Fruit fly (Drosophila melanogaster) whole organism, adult: ENCODE measurements around the gene CG9205.

Experiments
- CG11617 ChIP-seq: fragments of 200-800 bp; sonication (Bioruptor generic); optimal IDR thresholded peaks from 2 replicates; lab custom pipeline; 2017; ENCODE audit warnings: mild to moderate bottlenecking, missing biosample characterization, missing genetic modification reagents, missing genetic modification characterization
- CG12768 ChIP-seq: fragments of 200-800 bp; sonication (Bioruptor generic); optimal IDR thresholded peaks from 2 replicates; lab custom pipeline; 2017; ENCODE audit warnings: missing biosample characterization, missing genetic modification characterization, mild to moderate bottlenecking, moderate library complexity, missing genetic modification reagents
- CG14711 ChIP-seq: fragments of 200-800 bp; sonication (Bioruptor generic); optimal IDR thresholded peaks from 2 replicates; lab custom pipeline; 2018; ENCODE audit warnings: missing biosample characterization, mild to moderate bottlenecking, missing genetic modification characterization, moderate library complexity
- CG33017 ChIP-seq: fragments of 200-800 bp; sonication (Bioruptor generic); optimal IDR thresholded peaks from 2 replicates; lab custom pipeline; 2018; ENCODE audit warnings: missing biosample characterization, mild to moderate bottlenecking, missing genetic modification characterization, moderate library complexity
- CG7045 ChIP-seq: fragments of 200-800 bp; sonication (Bioruptor generic); optimal IDR thresholded peaks from 2 replicates; lab custom pipeline; 2017; ENCODE audit warnings: missing biosample characterization, mild to moderate bottlenecking, missing genetic modification characterization
- Clk ChIP-seq: fragments of 200-800 bp; sonication (Bioruptor generic); optimal IDR thresholded peaks from 2 replicates; lab custom pipeline; 2017; ENCODE audit warnings: missing biosample characterization, missing genetic modification characterization
- bab1 ChIP-seq: fragments of 200-800 bp; sonication (Bioruptor generic); optimal IDR thresholded peaks from 3 replicates; lab custom pipeline; 2019; ENCODE audit warnings: missing biosample characterization, mild to moderate bottlenecking, missing genetic modification characterization, moderate library complexity
- pad ChIP-seq: fragments of 200-800 bp; sonication (Bioruptor generic); optimal IDR thresholded peaks from 3 replicates; lab custom pipeline; 2017; ENCODE audit warnings: missing biosample characterization, missing genetic modification characterization, mild to moderate bottlenecking, moderate library complexity, missing genetic modification reagents
- tj ChIP-seq: fragments of 200-800 bp; sonication (Bioruptor generic); optimal IDR thresholded peaks from 3 replicates; lab custom pipeline; 2017; ENCODE audit warnings: missing biosample characterization, mild to moderate bottlenecking, missing genetic modification characterization, moderate library complexity

dm6 chr3L:999990-1000389 lies 34.5 kb upstream of the CG9205 start:
- no peak for TF ChIP-seq Clk
- no peak for TF ChIP-seq CG11617 (GFP tag; lab: Kevin White, UChicago)
- no peak for TF ChIP-seq CG12768 (GFP tag; lab: Kevin White, UChicago)
- TF ChIP-seq CG33017 = no peak
- TF ChIP-seq bab1 (GFP tag; lab: Kevin White, UChicago) = no peak
- TF ChIP-seq CG7045 (GFP tag; lab: Kevin White, UChicago) = no peak
- TF ChIP-seq pad = no peak
- no peak for TF ChIP-seq tj
- no peak for TF ChIP-seq CG14711 (tag; lab: Kevin White, UChicago)
